Fruit fly (Drosophila melanogaster): ENCODE measurements around the gene Orct.

Gene Orct

dm6 chr3R:24320342-24320711, 44.3 kb downstream of the Orct start:
- TF ChIP-seq gce (GFP tag; IDR thresholded peaks at IDR 0.05): no peak
- no peak for TF ChIP-seq CG4328 (GFP tag; optimal IDR thresholded peaks at IDR 0.05)
- TF ChIP-seq Taf1 (GFP tag; IDR thresholded peaks at IDR 0.05): no peak
- 0 out of 2 replicates have a peak, but pooled peaks have one; percentile 23 for TF ChIP-seq Xrp1 (GFP tag; IDR thresholded peaks at IDR 0.05)
- no peak for TF ChIP-seq Kr (GFP tag; optimal IDR thresholded peaks at IDR 0.05)
- no peak for TF ChIP-seq CG18599 (GFP tag; optimal IDR thresholded peaks at IDR 0.05)
- TF ChIP-seq D19B (GFP tag; optimal IDR thresholded peaks at IDR 0.05): no peak
- no peak for TF ChIP-seq CG12769 (tag; optimal IDR thresholded peaks at IDR 0.05)
- TF ChIP-seq ewg (GFP tag; optimal IDR thresholded peaks at IDR 0.05): peak; percentile 99
- TF ChIP-seq schlank (tag; optimal IDR thresholded peaks at IDR 0.05): no peak
- no peak for TF ChIP-seq CG30431 (GFP tag; optimal IDR thresholded peaks at IDR 0.05)
- TF ChIP-seq fd102C (GFP tag; optimal IDR thresholded peaks at IDR 0.05): no peak
- TF ChIP-seq Ets97D (GFP tag; optimal IDR thresholded peaks at IDR 0.05): peak; percentile 37
- TF ChIP-seq gcm (GFP tag; optimal IDR thresholded peaks at IDR 0.05): no peak
- TF ChIP-seq CG15696 (tag; optimal IDR thresholded peaks at IDR 0.05): no peak
- peak; percentile 88 for TF ChIP-seq E2f2 (GFP tag; IDR thresholded peaks at IDR 0.05)
- no peak for TF ChIP-seq tap (tag; optimal IDR thresholded peaks at IDR 0.05)
- TF ChIP-seq Deaf1 (tag; optimal IDR thresholded peaks at IDR 0.05): no peak
- no peak for TF ChIP-seq ash1 (GFP tag; optimal IDR thresholded peaks at IDR 0.05)
- TF ChIP-seq pros (GFP tag; optimal IDR thresholded peaks at IDR 0.05): peak; percentile 30
- TF ChIP-seq zf30C (GFP tag; optimal IDR thresholded peaks at IDR 0.05): no peak
- no peak for TF ChIP-seq D19A (tag; optimal IDR thresholded peaks at IDR 0.05)
- no peak for TF ChIP-seq abd-A (tag; optimal IDR thresholded peaks at IDR 0.05)
- no peak for TF ChIP-seq stwl (tag; optimal IDR thresholded peaks at IDR 0.05)
- TF ChIP-seq bowl (GFP tag; IDR thresholded peaks at IDR 0.05): no peak
- no peak for TF ChIP-seq pfk (GFP tag; optimal IDR thresholded peaks at IDR 0.05)
- TF ChIP-seq CG30403 (GFP tag; optimal IDR thresholded peaks at IDR 0.05): peak; percentile 6
- no peak for TF ChIP-seq GATAe (GFP tag; conservative IDR thresholded peaks at IDR 0.05)
- no peak for TF ChIP-seq CG5245 (GFP tag; optimal IDR thresholded peaks at IDR 0.05)
- TF ChIP-seq Dip3 (GFP tag; optimal IDR thresholded peaks at IDR 0.05): no peak
- no peak for TF ChIP-seq CG6254 (GFP tag; optimal IDR thresholded peaks at IDR 0.05)
- TF ChIP-seq CG17829 (tag; optimal IDR thresholded peaks at IDR 0.05): peak; percentile 28
- TF ChIP-seq CG15011 (GFP tag; optimal IDR thresholded peaks at IDR 0.05): no peak
- TF ChIP-seq mirr (GFP tag; optimal IDR thresholded peaks at IDR 0.05): no peak
- TF ChIP-seq hth (optimal IDR thresholded peaks at IDR 0.05): no peak
- TF ChIP-seq CG10267 (tag; optimal IDR thresholded peaks at IDR 0.05): no peak
- TF ChIP-seq Neu2 (GFP tag; optimal IDR thresholded peaks at IDR 0.05; ENCODE audit: borderline replicate concordance): no peak
- TF ChIP-seq CG2120 (GFP tag; optimal IDR thresholded peaks at IDR 0.05): no peak
- TF ChIP-seq Sin3A (optimal IDR thresholded peaks at IDR 0.05): no peak
- no peak for TF ChIP-seq CG10462 (GFP tag; optimal IDR thresholded peaks at IDR 0.05)
- no peak for TF ChIP-seq chif (GFP tag; optimal IDR thresholded peaks at IDR 0.05)
- TF ChIP-seq HHEX (GFP tag; optimal IDR thresholded peaks at IDR 0.05): no peak
- peak; percentile 79 for TF ChIP-seq CG12391 (tag; optimal IDR thresholded peaks at IDR 0.05)
- no peak for TF ChIP-seq tin (GFP tag; optimal IDR thresholded peaks at IDR 0.05)
- TF ChIP-seq dmrt99B (tag; optimal IDR thresholded peaks at IDR 0.05): no peak
- TF ChIP-seq CG31224 (GFP tag; IDR thresholded peaks at IDR 0.05): no peak
- TF ChIP-seq CG4424 (GFP tag; optimal IDR thresholded peaks at IDR 0.05): no peak
- no peak for TF ChIP-seq CHES-1-like (GFP tag; optimal IDR thresholded peaks at IDR 0.05)
- TF ChIP-seq tgo (GFP tag; IDR thresholded peaks at IDR 0.05): no peak
- no peak for TF ChIP-seq cad (GFP tag; optimal IDR thresholded peaks at IDR 0.05)
- peak; percentile 28 for TF ChIP-seq dm (GFP tag; optimal IDR thresholded peaks at IDR 0.05)
- peak; percentile 80 for TF ChIP-seq Bgb (GFP tag; IDR thresholded peaks at IDR 0.05; ENCODE audit: partially characterized antibody)
